Fruit fly (Drosophila melanogaster): ENCODE measurements around the gene CG8534.
A peak's percentile ranks its signal among the peaks of the same experiment; 100 is the strongest.

dm6 chr3R:9851653-9852052 lies 39.1 kb downstream of the CG8534 start:
- no peak for TF ChIP-seq Eip75B (GFP tag; optimal IDR thresholded peaks at IDR 0.05)
- TF ChIP-seq CG9139 (GFP tag; optimal IDR thresholded peaks at IDR 0.05), result no peak
- no peak for TF ChIP-seq ss (GFP tag; optimal IDR thresholded peaks at IDR 0.05)
- no peak for TF ChIP-seq Blimp-1 (GFP tag; optimal IDR thresholded peaks at IDR 0.05)
- no peak for TF ChIP-seq CG10669 (GFP tag; optimal IDR thresholded peaks at IDR 0.05)
- no peak for TF ChIP-seq dsx (GFP tag; optimal IDR thresholded peaks at IDR 0.05; ENCODE audit: poor library complexity, severe bottlenecking)
- TF ChIP-seq dac (GFP tag; optimal IDR thresholded peaks at IDR 0.05), result no peak
- no peak for TF ChIP-seq achi (GFP tag; optimal IDR thresholded peaks at IDR 0.05)
- peak; percentile 3 for TF ChIP-seq CG7368 (GFP tag; optimal IDR thresholded peaks at IDR 0.05)
- TF ChIP-seq CG32006 (GFP tag; optimal IDR thresholded peaks at IDR 0.05), result no peak
